Fruit fly (Drosophila melanogaster): Measurements from ENCODE around the gene Hmgcr.

Gene Hmgcr

dm6 chr3R:23788406-23789021 is 55.4 kb downstream of the Hmgcr start (continued):
- TF ChIP-seq tll (GFP tag; optimal IDR thresholded peaks at IDR 0.05) = no peak
- TF ChIP-seq CG6272 (GFP tag; IDR thresholded peaks at IDR 0.05) = no peak
- no peak for TF ChIP-seq Jarid2 (GFP tag; optimal IDR thresholded peaks at IDR 0.05)
- TF ChIP-seq nom (GFP tag; optimal IDR thresholded peaks at IDR 0.05) = peak; percentile 69
- TF ChIP-seq CkIIα-i1 (GFP tag; IDR thresholded peaks at IDR 0.05) = no peak
- TF ChIP-seq H15 (GFP tag; IDR thresholded peaks at IDR 0.05) = no peak
- no peak for TF ChIP-seq Lim3 (GFP tag; IDR thresholded peaks at IDR 0.05)
- no peak for TF ChIP-seq onecut (GFP tag; IDR thresholded peaks at IDR 0.05)
- no peak for TF ChIP-seq E2f2 (GFP tag; IDR thresholded peaks at IDR 0.05)
- no peak for TF ChIP-seq CG11093 (GFP tag; IDR thresholded peaks at IDR 0.05)
- no peak for TF ChIP-seq E2f1 (GFP tag; IDR thresholded peaks at IDR 0.05)
- TF ChIP-seq chinmo (GFP tag; IDR thresholded peaks at IDR 0.05; ENCODE audit: partially characterized antibody) = 0 out of 4 replicates have a peak, but pooled peaks have one; percentile 47
- no peak for TF ChIP-seq fd102C (GFP tag; optimal IDR thresholded peaks at IDR 0.05)
- TF ChIP-seq cwo (GFP tag; optimal IDR thresholded peaks at IDR 0.05) = no peak
- TF ChIP-seq CG9797 (GFP tag; optimal IDR thresholded peaks at IDR 0.05) = no peak
- TF ChIP-seq CG18011 (GFP tag; optimal IDR thresholded peaks at IDR 0.05) = no peak
- TF ChIP-seq CG5245 (GFP tag; optimal IDR thresholded peaks at IDR 0.05) = no peak
- TF ChIP-seq pros (GFP tag; optimal IDR thresholded peaks at IDR 0.05) = no peak
- no peak for TF ChIP-seq bowl (GFP tag; IDR thresholded peaks at IDR 0.05)
- TF ChIP-seq Hmx (GFP tag; optimal IDR thresholded peaks at IDR 0.05) = no peak
- no peak for TF ChIP-seq B-H1 (GFP tag; IDR thresholded peaks at IDR 0.05)
- no peak for TF ChIP-seq CG10462 (GFP tag; optimal IDR thresholded peaks at IDR 0.05)
- no peak for TF ChIP-seq CG13424 (tag; optimal IDR thresholded peaks at IDR 0.05)
- no peak for TF ChIP-seq CG11456 (GFP tag; IDR thresholded peaks at IDR 0.05)
- TF ChIP-seq Trl (optimal IDR thresholded peaks at IDR 0.05) = no peak
- TF ChIP-seq Trl (GFP tag; optimal IDR thresholded peaks at IDR 0.05) = no peak
- no peak for TF ChIP-seq usp (GFP tag; optimal IDR thresholded peaks at IDR 0.05)
- no peak for TF ChIP-seq Sry-δ (GFP tag; optimal IDR thresholded peaks at IDR 0.05)
- TF ChIP-seq Hsf (GFP tag; optimal IDR thresholded peaks at IDR 0.05) = no peak
- peak; percentile 3 for TF ChIP-seq fd96Cb (tag; optimal IDR thresholded peaks at IDR 0.05)
- no peak for TF ChIP-seq CG10431 (GFP tag; optimal IDR thresholded peaks at IDR 0.05)
- TF ChIP-seq HLH54F (GFP tag; optimal IDR thresholded peaks at IDR 0.05) = no peak
- no peak for TF ChIP-seq mirr (GFP tag; optimal IDR thresholded peaks at IDR 0.05)
- no peak for TF ChIP-seq zen (tag; optimal IDR thresholded peaks at IDR 0.05)
- TF ChIP-seq grn (GFP tag; optimal IDR thresholded peaks at IDR 0.05) = no peak
- TF ChIP-seq otp (GFP tag; IDR thresholded peaks at IDR 0.05) = no peak
- TF ChIP-seq Fer2 (tag; optimal IDR thresholded peaks at IDR 0.05) = no peak
- TF ChIP-seq emc (GFP tag; optimal IDR thresholded peaks at IDR 0.05) = no peak
- TF ChIP-seq NC2β (GFP tag; optimal IDR thresholded peaks at IDR 0.05) = no peak
- TF ChIP-seq HHEX (GFP tag; optimal IDR thresholded peaks at IDR 0.05) = no peak
- TF ChIP-seq Max (GFP tag; optimal IDR thresholded peaks at IDR 0.05) = no peak
- TF ChIP-seq CG10959 (GFP tag; IDR thresholded peaks at IDR 0.05) = no peak
- TF ChIP-seq br (optimal IDR thresholded peaks at IDR 0.05) = no peak
- no peak for TF ChIP-seq zf30C (GFP tag; optimal IDR thresholded peaks at IDR 0.05)
- TF ChIP-seq CG6791 (GFP tag; IDR thresholded peaks at IDR 0.05; ENCODE audit: partially characterized antibody) = no peak; the same call in 2 of the 3 replicates
- no peak for TF ChIP-seq NfI (GFP tag; optimal IDR thresholded peaks at IDR 0.05)
- TF ChIP-seq CG33213 (GFP tag; optimal IDR thresholded peaks at IDR 0.05) = no peak
- no peak for TF ChIP-seq Kr (GFP tag; optimal IDR thresholded peaks at IDR 0.05)
- TF ChIP-seq odd (GFP tag; optimal IDR thresholded peaks at IDR 0.05) = no peak
- no peak for TF ChIP-seq CG1792 (GFP tag; optimal IDR thresholded peaks at IDR 0.05)
- no peak for TF ChIP-seq CG4360 (GFP tag; IDR thresholded peaks at IDR 0.05)
- TF ChIP-seq CG1647 (GFP tag; optimal IDR thresholded peaks at IDR 0.05) = no peak
